Fruit fly (Drosophila melanogaster): Measurements from ENCODE around the gene CG14551.

Gene CG14551

DNA sequence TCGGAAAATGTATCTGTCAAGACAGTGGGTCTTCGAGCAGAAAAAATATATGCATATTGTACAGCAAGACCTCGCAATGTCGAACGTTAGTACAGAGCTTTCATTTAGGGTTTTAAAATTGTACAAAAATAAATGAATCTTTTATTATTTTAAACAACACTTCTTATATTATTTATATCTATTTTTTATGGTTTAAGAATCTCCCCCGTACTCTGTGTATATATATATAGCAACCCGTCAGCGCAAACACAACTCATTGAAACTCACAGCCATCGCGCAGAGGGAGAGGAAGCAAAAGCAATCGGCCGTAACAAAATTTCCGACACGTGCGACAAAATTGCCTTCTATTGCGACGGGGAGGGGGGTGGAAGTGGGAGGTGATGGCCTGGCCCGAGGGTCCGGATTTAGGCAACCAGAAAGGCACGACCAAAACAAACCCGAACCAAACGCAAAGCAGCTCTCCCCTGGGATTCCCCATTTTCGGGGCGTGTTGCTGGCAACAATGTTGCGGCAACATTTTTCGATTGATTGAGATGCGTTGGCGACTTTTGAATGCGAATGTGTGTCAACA, 43.2 kb upstream of the CG14551 start (continued):
- TF ChIP-seq CG32767 (GFP tag; IDR thresholded peaks at IDR 0.05) (no peak), dmrt11E (tag; optimal IDR thresholded peaks at IDR 0.05) (no peak), Gsc (GFP tag; IDR thresholded peaks at IDR 0.05) (no peak; the same call in 1 of the 2 replicates), CG10654 (GFP tag; optimal IDR thresholded peaks at IDR 0.05) (peak; percentile 49), row (GFP tag; IDR thresholded peaks at IDR 0.05) (peak; percentile 77), dan (GFP tag; IDR thresholded peaks at IDR 0.05) (no peak; the same call in 1 of the 2 replicates), chinmo (GFP tag; IDR thresholded peaks at IDR 0.05; ENCODE audit: partially characterized antibody) (no peak), crc (GFP tag; optimal IDR thresholded peaks at IDR 0.05) (no peak), CG18476 (GFP tag; optimal IDR thresholded peaks at IDR 0.05) (peak; percentile 30), CG2116 (GFP tag; optimal IDR thresholded peaks at IDR 0.05) (no peak), Bdp1 (GFP tag; optimal IDR thresholded peaks at IDR 0.05) (no peak), chm (GFP tag; IDR thresholded peaks at IDR 0.05) (no peak), CG8765 (GFP tag; IDR thresholded peaks at IDR 0.05) (no peak; the same call in 1 of the 2 replicates), grn (GFP tag; optimal IDR thresholded peaks at IDR 0.05) (no peak), CG17829 (tag; optimal IDR thresholded peaks at IDR 0.05) (peak; percentile 31), Hand (GFP tag; optimal IDR thresholded peaks at IDR 0.05) (no peak), so (GFP tag; IDR thresholded peaks at IDR 0.05) (no peak; the same call in 2 of the 3 replicates), CG14667 (GFP tag; IDR thresholded peaks at IDR 0.05) (peak; percentile 72), hth (optimal IDR thresholded peaks at IDR 0.05) (no peak), CG3838 (GFP tag; optimal IDR thresholded peaks at IDR 0.05) (no peak), pnt (GFP tag; optimal IDR thresholded peaks at IDR 0.05) (no peak), NFAT (GFP tag; IDR thresholded peaks at IDR 0.05) (peak; percentile 66), CG12659 (GFP tag; optimal IDR thresholded peaks at IDR 0.05) (no peak), CG7556 (GFP tag; optimal IDR thresholded peaks at IDR 0.05) (peak; percentile 26), ATbp (GFP tag; optimal IDR thresholded peaks at IDR 0.05) (peak; percentile 46), Dip2 (GFP tag; IDR thresholded peaks at IDR 0.05) (no peak), E2f1 (GFP tag; IDR thresholded peaks at IDR 0.05) (peak; percentile 83), pzg (GFP tag; optimal IDR thresholded peaks at IDR 0.05) (no peak), CG14050 (GFP tag; IDR thresholded peaks at IDR 0.05) (peak; percentile 73), wek (GFP tag; optimal IDR thresholded peaks at IDR 0.05) (no peak), CG3407 (GFP tag; optimal IDR thresholded peaks at IDR 0.05) (peak; percentile 9), lola (GFP tag; optimal IDR thresholded peaks at IDR 0.05) (no peak), Oli (tag; optimal IDR thresholded peaks at IDR 0.05) (peak; percentile 17), Ets97D (GFP tag; optimal IDR thresholded peaks at IDR 0.05) (peak; percentile 32), danr (GFP tag; IDR thresholded peaks at IDR 0.05) (peak; percentile 63), da (GFP tag; optimal IDR thresholded peaks at IDR 0.05) (no peak), inv (GFP tag; IDR thresholded peaks at IDR 0.05; ENCODE audit: partially characterized antibody) (no peak), CG2129 (GFP tag; IDR thresholded peaks at IDR 0.05; ENCODE audit: partially characterized antibody) (no peak), Camta (GFP tag; optimal IDR thresholded peaks at IDR 0.05) (no peak), ranshi (GFP tag; IDR thresholded peaks at IDR 0.05) (peak; percentile 79), disco-r (GFP tag; optimal IDR thresholded peaks at IDR 0.05) (no peak), insv (GFP tag; optimal IDR thresholded peaks at IDR 0.05) (no peak), Fer3 (tag; optimal IDR thresholded peaks at IDR 0.05) (peak; percentile 82), CG14014 (GFP tag; IDR thresholded peaks at IDR 0.05) (peak; percentile 72), Hmx (GFP tag; optimal IDR thresholded peaks at IDR 0.05) (no peak), CG17361 (GFP tag; IDR thresholded peaks at IDR 0.05) (no peak), esg (GFP tag; conservative IDR thresholded peaks at IDR 0.05) (peak; percentile 54), lilli (GFP tag; optimal IDR thresholded peaks at IDR 0.05) (peak; percentile 32), mam (GFP tag; optimal IDR thresholded peaks at IDR 0.05) (peak; percentile 4), Myb (GFP tag; optimal IDR thresholded peaks at IDR 0.05) (no peak), salm (tag; optimal IDR thresholded peaks at IDR 0.05) (no peak), Hr39 (optimal IDR thresholded peaks at IDR 0.05) (no peak)

Data from whole organism, embryonic.